Worm (Caenorhabditis elegans) whole organism, late embryonic: ENCODE measurements around the gene Y60A9.1.

Source experiments
- T23F11.4 ChIP-seq: fragments of 200-800 bp; sonication (Bioruptor generic); optimal IDR thresholded peaks from 2 replicates; lab custom pipeline; 2018; ENCODE audit warnings: mild to moderate bottlenecking, missing genetic modification characterization, missing compliant biosample characterization
- ama-1 ChIP-seq: fragments of 150-350 bp; optimal IDR thresholded peaks from 2 replicates; lab custom pipeline; 2014
- ceh-18 ChIP-seq: sonication (generic microtip); optimal IDR thresholded peaks from 2 replicates; lab custom pipeline; 2016; ENCODE audit warnings: missing genetic modification characterization, missing compliant biosample characterization
- ceh-30 ChIP-seq: fragments of 150-350 bp; optimal IDR thresholded peaks from 2 replicates; lab custom pipeline; 2014; ENCODE audit warnings: missing biosample characterization, missing genetic modification characterization
- ceh-45 ChIP-seq: fragments of 200-800 bp; sonication (Bioruptor generic); IDR thresholded peaks from 2 replicates; pipeline ENCODE4 v1.3.6; 2022; ENCODE audit warnings: missing genetic modification reagents, missing genetic modification characterization, missing compliant biosample characterization
- fkh-10 ChIP-seq: fragments of 150-350 bp; optimal IDR thresholded peaks from 2 replicates; lab custom pipeline; 2014; ENCODE audit warnings: missing biosample characterization, missing genetic modification reagents, missing genetic modification characterization
- hlh-15 ChIP-seq: sonication (generic microtip); optimal IDR thresholded peaks from 2 replicates; lab custom pipeline; 2016; ENCODE audit warnings: missing genetic modification characterization, missing compliant biosample characterization
- pag-3 ChIP-seq: sonication (generic microtip); optimal IDR thresholded peaks from 2 replicates; lab custom pipeline; 2016; ENCODE audit warnings: missing compliant biosample characterization, missing genetic modification characterization, borderline replicate concordance
- pha-4 ChIP-seq: fragments of 150-350 bp; optimal IDR thresholded peaks from 2 replicates; lab custom pipeline; 2018; ENCODE audit warnings: missing biosample characterization, missing genetic modification reagents, missing genetic modification characterization
- pqm-1 ChIP-seq: sonication (generic microtip); optimal IDR thresholded peaks from 2 replicates; lab custom pipeline; 2016; ENCODE audit warnings: missing genetic modification characterization, missing compliant biosample characterization
- rnt-1 ChIP-seq: sonication (generic microtip); optimal IDR thresholded peaks from 2 replicates; lab custom pipeline; 2016; ENCODE audit warnings: missing genetic modification characterization, missing compliant biosample characterization
- tbx-2 ChIP-seq: sonication (generic microtip); optimal IDR thresholded peaks from 2 replicates; lab custom pipeline; 2016; ENCODE audit warnings: missing genetic modification characterization, missing compliant biosample characterization
- tbx-7 ChIP-seq: sonication (generic microtip); optimal IDR thresholded peaks from 2 replicates; lab custom pipeline; 2016; ENCODE audit warnings: missing genotype, missing genetic modification characterization, missing compliant biosample characterization
- zip-5 ChIP-seq: sonication (generic microtip); optimal IDR thresholded peaks from 2 replicates; lab custom pipeline; 2016; ENCODE audit warnings: missing genetic modification characterization, missing compliant biosample characterization

ce11 chrX:14377169-14377568, 18.0 kb downstream of the Y60A9.1 start, which contains the start of gene Y60A9A.1:
- TF ChIP-seq fkh-10 (GFP tag; lab: Kevin White, UChicago) (no peak), tbx-2 (tag; lab: Kevin White, UChicago) (no peak), rnt-1 (tag; lab: Kevin White, UChicago) (no peak), zip-5 (no peak), tbx-7 (tag; lab: Kevin White, UChicago) (no peak), ceh-30 (no peak), pag-3 (tag; lab: Kevin White, UChicago) (no peak), ceh-45 (no peak), pha-4 (no peak), hlh-15 (tag; lab: Kevin White, UChicago) (no peak), pqm-1 (no peak), T23F11.4 (GFP tag; lab: Kevin White, UChicago) (no peak), ama-1 (no peak), ceh-18 (tag; lab: Kevin White, UChicago) (no peak)
